Worm (Caenorhabditis elegans) whole organism, L4 larva: Measurements from ENCODE around the gene spt-5.

Experiments used
- F26F4.8 ChIP-seq: fragments of 200-800 bp; sonication (Bioruptor generic); conservative IDR thresholded peaks from 2 replicates; pipeline ENCODE4 v1.3.6; 2022; ENCODE audit warnings: missing genetic modification characterization, missing compliant biosample characterization
- F37D6.2 ChIP-seq: sonication (generic microtip); optimal IDR thresholded peaks from 2 replicates; lab custom pipeline; 2016; ENCODE audit warnings: mild to moderate bottlenecking, missing genetic modification characterization, missing compliant biosample characterization
- T26A8.4 ChIP-seq: fragments of 200-800 bp; sonication (Bioruptor generic); IDR thresholded peaks from 2 replicates; pipeline ENCODE4 v1.3.6; 2022; ENCODE audit warnings: missing genetic modification characterization, missing compliant biosample characterization
- Y48G9A.11 ChIP-seq: fragments of 200-800 bp; sonication (Bioruptor generic); IDR thresholded peaks from 2 replicates; pipeline ENCODE4 v1.3.6; 2022; ENCODE audit warnings: missing genetic modification reagents, missing genetic modification characterization, missing compliant biosample characterization
- ZK337.2 ChIP-seq: fragments of 200-800 bp; sonication (Bioruptor generic); IDR thresholded peaks from 2 replicates; pipeline ENCODE4 v1.3.6; 2022; ENCODE audit warnings: missing genetic modification reagents, missing genetic modification characterization, missing compliant biosample characterization
- aha-1 ChIP-seq: fragments of 150-350 bp; peaks from one replicate; lab custom pipeline; 2014; ENCODE audit warnings: missing biosample characterization, missing genetic modification characterization
- ama-1 ChIP-seq: fragments of 150-350 bp; optimal IDR thresholded peaks from 2 replicates; lab custom pipeline; 2014; ENCODE audit warnings: inconsistent platforms, mixed read lengths
- attf-4 ChIP-seq: sonication (generic microtip); optimal IDR thresholded peaks from 3 replicates; lab custom pipeline; 2017; ENCODE audit warnings: missing biosample characterization, missing genetic modification characterization
- ceh-28 ChIP-seq: fragments of 150-350 bp; optimal IDR thresholded peaks from 2 replicates; lab custom pipeline; 2014; ENCODE audit warnings: missing biosample characterization, missing genetic modification reagents, missing genetic modification characterization
- ceh-44 ChIP-seq: fragments of 200-800 bp; sonication (Bioruptor generic); IDR thresholded peaks from 2 replicates; pipeline ENCODE4 v1.3.6; 2022; ENCODE audit warnings: missing genetic modification reagents, missing genetic modification characterization, missing compliant biosample characterization
- ceh-62 ChIP-seq: sonication (generic microtip); optimal IDR thresholded peaks from 2 replicates; lab custom pipeline; 2017; ENCODE audit warnings: missing biosample characterization, missing genetic modification characterization
- ceh-82 ChIP-seq: sonication (generic microtip); optimal IDR thresholded peaks from 2 replicates; lab custom pipeline; 2017; ENCODE audit warnings: missing biosample characterization, missing genetic modification characterization
- cey-2 ChIP-seq: sonication (generic microtip); optimal IDR thresholded peaks from 3 replicates; lab custom pipeline; 2017; ENCODE audit warnings: missing genetic modification characterization, mild to moderate bottlenecking, missing compliant biosample characterization, antibody characterized with exemption, borderline replicate concordance; ENCODE audit not compliant: insufficient read depth
- daf-8 ChIP-seq: fragments of 200-800 bp; sonication (Bioruptor generic); IDR thresholded peaks from 2 replicates; pipeline ENCODE4 v1.3.6; 2022; ENCODE audit warnings: missing genetic modification characterization, missing compliant biosample characterization
- dmd-8 ChIP-seq: fragments of 200-800 bp; sonication (Bioruptor generic); IDR thresholded peaks from 2 replicates; pipeline ENCODE4 v1.3.6; 2022; ENCODE audit warnings: missing genetic modification characterization, missing compliant biosample characterization
- dpl-1 ChIP-seq: fragments of 150-350 bp; optimal IDR thresholded peaks from 2 replicates; lab custom pipeline; 2014; ENCODE audit warnings: missing biosample characterization, missing genetic modification reagents, missing genetic modification characterization
- duxl-1 ChIP-seq: sonication (generic microtip); optimal IDR thresholded peaks from 2 replicates; lab custom pipeline; 2016; ENCODE audit warnings: mild to moderate bottlenecking, missing genetic modification characterization, moderate library complexity, missing compliant biosample characterization; ENCODE audit not compliant: poor library complexity
- dve-1 ChIP-seq: sonication (generic microtip); optimal IDR thresholded peaks from 2 replicates; lab custom pipeline; 2017; ENCODE audit warnings: antibody characterized with exemption, mild to moderate bottlenecking, missing genetic modification characterization, missing compliant biosample characterization; ENCODE audit not compliant: insufficient read depth
- egl-43 ChIP-seq: fragments of 200-800 bp; sonication (Bioruptor generic); IDR thresholded peaks from 2 replicates; pipeline ENCODE4 v1.3.6; 2022; ENCODE audit warnings: missing genetic modification reagents, missing genetic modification characterization, missing compliant biosample characterization
- gei-8 ChIP-seq: fragments of 200-800 bp; sonication (Bioruptor generic); optimal IDR thresholded peaks from 2 replicates; lab custom pipeline; 2018; ENCODE audit warnings: mild to moderate bottlenecking, missing genetic modification characterization, missing compliant biosample characterization
- hif-1 ChIP-seq, 2 experiments: sonication (generic microtip); optimal IDR thresholded peaks; 2 replicates each; lab custom pipeline; 2016 to 2017; ENCODE audit warnings: missing compliant biosample characterization in 2 of 2, missing genetic modification characterization in 2 of 2, missing genetic modification reagents in 2 of 2, missing genotype in 2 of 2, mild to moderate bottlenecking in 1 of 2
- hlh-30 ChIP-seq: sonication (generic microtip); optimal IDR thresholded peaks from 2 replicates; lab custom pipeline; 2017; ENCODE audit warnings: antibody characterized with exemption, mild to moderate bottlenecking, missing genetic modification characterization, missing compliant biosample characterization; ENCODE audit not compliant: insufficient read depth
- lim-7 ChIP-seq: fragments of 200-800 bp; sonication (Bioruptor generic); IDR thresholded peaks from 2 replicates; pipeline ENCODE4 v1.3.6; 2022; ENCODE audit warnings: missing genetic modification characterization, missing compliant biosample characterization
- lin-1 ChIP-seq: fragments of 200-800 bp; sonication (Bioruptor generic); IDR thresholded peaks from 2 replicates; pipeline ENCODE4 v1.3.6; 2022; ENCODE audit warnings: missing genetic modification reagents, missing genetic modification characterization, missing compliant biosample characterization
- lin-13 ChIP-seq: fragments of 150-350 bp; optimal IDR thresholded peaks from 2 replicates; lab custom pipeline; 2014; ENCODE audit warnings: missing biosample characterization, missing genetic modification reagents, missing genetic modification characterization
- lin-29 ChIP-seq: fragments of 200-800 bp; sonication (Bioruptor generic); IDR thresholded peaks from 2 replicates; pipeline ENCODE4 v1.3.6; 2022; ENCODE audit warnings: missing genetic modification reagents, missing genetic modification characterization, missing compliant biosample characterization
- lin-39 ChIP-seq: fragments of 150-350 bp; optimal IDR thresholded peaks from 2 replicates; lab custom pipeline; 2014; ENCODE audit warnings: missing biosample characterization, missing genetic modification reagents, missing genetic modification characterization
- lsy-2 ChIP-seq, 2 experiments: fragments of 150-350 bp in 1 of 2; sonication (generic microtip) in 1 of 2; optimal IDR thresholded peaks; 2 replicates each; lab custom pipeline; 2014 to 2017; ENCODE audit warnings: missing biosample characterization in 2 of 2, missing genetic modification characterization in 2 of 2
- mep-1 ChIP-seq: fragments of 150-350 bp; sonication (generic microtip); optimal IDR thresholded peaks from 3 replicates; lab custom pipeline; 2014; ENCODE audit warnings: missing biosample characterization, missing genetic modification characterization
- mxl-2 ChIP-seq: fragments of 200-800 bp; sonication (Bioruptor generic); conservative IDR thresholded peaks from 2 replicates; pipeline ENCODE4 v1.3.6; 2022; ENCODE audit warnings: missing genetic modification reagents, missing genetic modification characterization, missing compliant biosample characterization
- nhr-111 ChIP-seq: fragments of 200-800 bp; sonication (Bioruptor generic); optimal IDR thresholded peaks from 2 replicates; lab custom pipeline; 2018; ENCODE audit warnings: mild to moderate bottlenecking, missing genetic modification characterization, missing compliant biosample characterization
- nhr-237 ChIP-seq: sonication (generic microtip); optimal IDR thresholded peaks from 2 replicates; lab custom pipeline; 2017; ENCODE audit warnings: missing biosample characterization, missing genetic modification characterization
- nhr-48 ChIP-seq: sonication (generic microtip); optimal IDR thresholded peaks from 2 replicates; lab custom pipeline; 2016; ENCODE audit warnings: mild to moderate bottlenecking, missing genetic modification characterization, missing compliant biosample characterization
- nhr-6 ChIP-seq: fragments of 150-350 bp; optimal IDR thresholded peaks from 2 replicates; lab custom pipeline; 2014; ENCODE audit warnings: missing biosample characterization, missing genetic modification characterization
- pha-4 ChIP-seq, 2 experiments: fragments of 150-350 bp in 1 of 2; fragments of 200-800 bp in 1 of 2; sonication (Bioruptor generic) in 1 of 2; IDR thresholded peaks in 1 of 2; optimal IDR thresholded peaks in 1 of 2; 2 replicates each; pipeline versions ENCODE4 v1.3.6 to Lab custom; 2014 to 2022; ENCODE audit warnings: missing genetic modification characterization in 2 of 2, missing genetic modification reagents in 2 of 2, missing biosample characterization in 1 of 2, missing compliant biosample characterization in 1 of 2
- skn-1 ChIP-seq: fragments of 150-350 bp; optimal IDR thresholded peaks from 2 replicates; lab custom pipeline; 2014; ENCODE audit warnings: missing biosample characterization, missing genetic modification characterization
- snpc-1.2 ChIP-seq: fragments of 200-800 bp; sonication (Bioruptor generic); IDR thresholded peaks from 2 replicates; pipeline ENCODE4 v1.3.6; 2022; ENCODE audit warnings: missing genetic modification reagents, missing genetic modification characterization, missing compliant biosample characterization
- spr-1 ChIP-seq: sonication (generic microtip); optimal IDR thresholded peaks from 2 replicates; lab custom pipeline; 2016; ENCODE audit warnings: mild to moderate bottlenecking, missing genetic modification characterization, missing compliant biosample characterization
- spr-3 ChIP-seq: fragments of 200-800 bp; sonication (Bioruptor generic); optimal IDR thresholded peaks from 2 replicates; lab custom pipeline; 2018; ENCODE audit warnings: mild to moderate bottlenecking, missing genetic modification characterization, missing compliant biosample characterization
- unc-130 ChIP-seq: sonication (generic microtip); optimal IDR thresholded peaks from 2 replicates; lab custom pipeline; 2016; ENCODE audit warnings: missing genetic modification reagents, missing genetic modification characterization, missing compliant biosample characterization
- unc-39 ChIP-seq: sonication (generic microtip); optimal IDR thresholded peaks from 2 replicates; lab custom pipeline; 2017; ENCODE audit warnings: missing biosample characterization, missing genetic modification characterization
- unc-62 ChIP-seq, 3 experiments: fragments of 150-350 bp in 1 of 3; sonication (generic microtip); optimal IDR thresholded peaks in 2 of 3; peaks in 1 of 3; 1 replicate in 1 of 3; 2 replicates in 2 of 3; lab custom pipeline; 2014 to 2017; ENCODE audit warnings: missing biosample characterization in 3 of 3, missing genetic modification characterization in 3 of 3, missing genetic modification reagents in 3 of 3, missing genotype in 1 of 3
- vab-7 ChIP-seq: fragments of 200-800 bp; sonication (Bioruptor generic); IDR thresholded peaks from 2 replicates; pipeline ENCODE4 v1.3.6; 2022; ENCODE audit warnings: missing genetic modification reagents, missing genetic modification characterization, missing compliant biosample characterization
- zfp-3 ChIP-seq: fragments of 200-800 bp; sonication (Bioruptor generic); conservative IDR thresholded peaks from 2 replicates; pipeline ENCODE4 v1.3.6; 2022; ENCODE audit warnings: missing genetic modification reagents, missing genetic modification characterization, missing compliant biosample characterization
- zip-2 ChIP-seq: fragments of 150-350 bp; optimal IDR thresholded peaks from 2 replicates; lab custom pipeline; 2014; ENCODE audit warnings: missing biosample characterization, missing genetic modification characterization

Gene spt-5

DNA sequence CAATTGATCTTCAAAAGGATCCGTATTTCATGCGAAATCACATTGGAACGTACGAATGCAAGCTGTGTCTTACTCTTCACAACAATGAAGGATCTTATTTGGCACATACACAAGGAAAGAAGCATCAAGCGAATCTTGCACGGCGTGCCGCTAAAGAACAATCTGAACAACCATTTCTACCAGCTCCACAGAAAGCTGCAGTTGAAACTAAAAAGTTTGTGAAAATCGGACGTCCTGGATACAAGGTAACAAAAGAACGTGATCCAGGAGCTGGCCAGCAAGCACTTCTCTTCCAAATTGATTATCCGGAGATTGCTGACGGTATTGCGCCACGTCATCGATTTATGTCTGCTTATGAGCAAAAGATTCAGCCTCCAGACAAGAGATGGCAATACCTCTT, 33.3 kb downstream of the spt-5 start:
- TF ChIP-seq nhr-111 (GFP tag; lab: Kevin White, UChicago) (no peak), unc-62 (GFP tag; optimal IDR thresholded peaks at IDR 0.05 in 1 of 2; lab: Kevin White, UChicago) (peak in 1 of 2 experiments; percentile 92), unc-62 (tag; optimal IDR thresholded peaks at IDR 0.05; lab: Kevin White, UChicago) (no peak), mep-1 (tag; lab: Kevin White, UChicago) (no peak)

DNA sequence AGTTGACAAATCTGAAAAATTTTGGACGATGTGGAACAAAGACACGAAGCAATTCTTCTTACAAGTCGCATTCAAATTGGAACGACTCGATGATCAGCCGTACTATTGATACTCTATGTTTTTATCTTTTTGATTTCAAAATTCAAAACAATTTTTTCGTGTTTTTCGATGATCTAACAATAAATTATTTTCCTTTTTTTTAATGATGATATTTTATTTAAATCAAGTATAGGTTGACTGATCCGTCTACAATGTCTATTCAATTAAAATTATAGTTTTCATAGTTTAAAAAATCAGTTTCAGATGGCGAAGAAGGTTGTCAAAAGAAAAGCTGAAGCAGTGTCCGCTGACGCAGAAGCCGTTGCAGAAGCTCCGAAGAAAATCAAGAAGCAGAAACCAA, 33.8 kb downstream of the spt-5 start, which contains the start of gene rbm-34:
Gene rbm-34, plus strand, starts transcription at position 301 of the 400 bp plus-strand sequence.
- TF ChIP-seq aha-1 (tag; lab: Kevin White, UChicago) (no peak), dpl-1 (GFP tag; lab: Kevin White, UChicago) (no peak), pha-4 (GFP tag; IDR thresholded peaks at IDR 0.05; lab: Robert Waterston, UW) (0 out of 2 replicates have a peak, but pooled peaks have one; percentile 41), pha-4 (tag; optimal IDR thresholded peaks at IDR 0.05; lab: Kevin White, UChicago) (no peak)
- TF ChIP-seq, all 104 proteins: peak for 1

DNA sequence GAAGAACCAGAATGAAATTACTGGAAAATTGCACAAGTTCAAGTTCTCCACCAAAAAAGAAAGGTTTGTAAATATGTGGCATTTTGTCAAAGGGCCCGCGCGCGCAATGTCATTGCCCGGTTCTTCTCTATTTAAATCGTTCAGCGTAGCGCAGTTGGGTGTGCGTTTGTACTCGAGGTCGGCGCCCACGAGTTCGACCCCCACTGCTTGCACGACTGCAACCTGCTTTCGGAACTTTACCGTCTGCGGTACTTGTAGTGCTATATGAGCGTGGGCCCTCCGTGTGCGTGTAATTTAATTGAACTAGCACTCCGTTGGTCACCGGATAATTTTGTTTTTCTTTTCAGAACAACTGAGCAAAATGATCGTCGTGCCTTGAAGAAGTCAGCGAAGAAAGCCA, 35.2 kb downstream of the spt-5 start:
- TF ChIP-seq lin-13 (GFP tag; lab: Kevin White, UChicago) (peak; percentile 77), spr-1 (tag; lab: Kevin White, UChicago) (peak; percentile 73), nhr-111 (GFP tag; lab: Kevin White, UChicago) (peak; percentile 81), dve-1 (peak; percentile 74), attf-4 (tag; lab: Kevin White, UChicago) (no peak), hlh-30 (tag; lab: Kevin White, UChicago) (peak; percentile 88), daf-8 (GFP tag; lab: Robert Waterston, UW) (peak; percentile 47; the same call in 1 of the 2 replicates), lsy-2 (tag; optimal IDR thresholded peaks at IDR 0.05; lab: Kevin White, UChicago) (peak in 1 of 2 experiments; percentile 61), nhr-6 (peak; percentile 91), egl-43 (GFP tag; lab: Robert Waterston, UW) (peak; percentile 98), T26A8.4 (peak; percentile 84), ceh-62 (tag; lab: Kevin White, UChicago) (no peak), duxl-1 (tag; lab: Kevin White, UChicago) (no peak), unc-39 (tag; lab: Kevin White, UChicago) (no peak), lin-39 (tag; lab: Kevin White, UChicago) (no peak), mxl-2 (peak; percentile 66), gei-8 (GFP tag; lab: Kevin White, UChicago) (peak; percentile 88), lin-1 (GFP tag; lab: Robert Waterston, UW) (peak; percentile 64), ceh-82 (tag; lab: Kevin White, UChicago) (no peak), nhr-237 (tag; lab: Kevin White, UChicago) (peak; percentile 17), lin-29 (GFP tag; lab: Robert Waterston, UW) (peak; percentile 82), ceh-28 (tag; lab: Kevin White, UChicago) (no peak), ama-1 (no peak), Y48G9A.11 (GFP tag; lab: Robert Waterston, UW) (peak; percentile 86), lim-7 (GFP tag; lab: Robert Waterston, UW) (peak; percentile 93), snpc-1.2 (peak; percentile 92), ceh-44 (GFP tag; lab: Robert Waterston, UW) (peak; percentile 59; the same call in 1 of the 2 replicates), skn-1 (no peak), nhr-48 (tag; lab: Kevin White, UChicago) (peak; percentile 69), cey-2 (tag; lab: Kevin White, UChicago) (no peak), dpl-1 (GFP tag; lab: Kevin White, UChicago) (peak; percentile 48), vab-7 (GFP tag; lab: Robert Waterston, UW) (peak; percentile 95), hif-1 (tag; optimal IDR thresholded peaks at IDR 0.05; lab: Kevin White, UChicago) (peak in 1 of 2 experiments; percentile 47), pha-4 (GFP tag; IDR thresholded peaks at IDR 0.05; lab: Robert Waterston, UW) (peak; percentile 91), pha-4 (tag; optimal IDR thresholded peaks at IDR 0.05; lab: Kevin White, UChicago) (no peak), F26F4.8 (GFP tag; lab: Robert Waterston, UW) (peak; percentile 89), F37D6.2 (peak; percentile 61), zfp-3 (GFP tag; lab: Robert Waterston, UW) (peak; percentile 79; the same call in 1 of the 2 replicates), ZK337.2 (peak; percentile 86), unc-130 (GFP tag; lab: Kevin White, UChicago) (peak; percentile 71), dmd-8 (GFP tag; lab: Robert Waterston, UW) (peak; percentile 92), spr-3 (GFP tag; lab: Kevin White, UChicago) (peak; percentile 79), zip-2 (tag; lab: Kevin White, UChicago) (peak; percentile 70)
